Worm (Caenorhabditis elegans) whole organism, L4 larva: ENCODE measurements around the gene srd-30.

Experiments used
- F37D6.2 ChIP-seq: sonication (generic microtip); optimal IDR thresholded peaks from 2 replicates; lab custom pipeline; 2016; ENCODE audit warnings: mild to moderate bottlenecking, missing genetic modification characterization, missing compliant biosample characterization
- ama-1 ChIP-seq: fragments of 150-350 bp; optimal IDR thresholded peaks from 2 replicates; lab custom pipeline; 2014; ENCODE audit warnings: inconsistent platforms, mixed read lengths
- fos-1 ChIP-seq: fragments of 150-350 bp; optimal IDR thresholded peaks from 2 replicates; lab custom pipeline; 2014; ENCODE audit warnings: missing biosample characterization, missing genetic modification characterization
- jun-1 ChIP-seq: fragments of 150-350 bp; optimal IDR thresholded peaks from 2 replicates; lab custom pipeline; 2014; ENCODE audit warnings: missing biosample characterization, missing genetic modification reagents, missing genetic modification characterization
- lsy-2 ChIP-seq, 2 experiments: fragments of 150-350 bp in 1 of 2; sonication (generic microtip) in 1 of 2; optimal IDR thresholded peaks; 2 replicates each; lab custom pipeline; 2014 to 2017; ENCODE audit warnings: missing biosample characterization in 2 of 2, missing genetic modification characterization in 2 of 2
- mdl-1 ChIP-seq, 2 experiments: fragments of 150-350 bp in 1 of 2; sonication (generic microtip) in 1 of 2; optimal IDR thresholded peaks; 2 replicates each; lab custom pipeline; 2014 to 2017; ENCODE audit warnings: missing biosample characterization in 2 of 2, missing genetic modification characterization in 2 of 2
- mdt-29 ChIP-seq: fragments of 200-800 bp; sonication (Bioruptor generic); IDR thresholded peaks from 2 replicates; pipeline ENCODE4 v1.3.6; 2022; ENCODE audit warnings: missing genetic modification reagents, missing genetic modification characterization, missing compliant biosample characterization
- nhr-10 ChIP-seq: fragments of 150-350 bp; optimal IDR thresholded peaks from 2 replicates; lab custom pipeline; 2014; ENCODE audit warnings: missing biosample characterization, missing genetic modification characterization
- nhr-237 ChIP-seq: sonication (generic microtip); optimal IDR thresholded peaks from 2 replicates; lab custom pipeline; 2017; ENCODE audit warnings: missing biosample characterization, missing genetic modification characterization
- nhr-25 ChIP-seq: sonication (generic microtip); optimal IDR thresholded peaks from 2 replicates; lab custom pipeline; 2017; ENCODE audit warnings: missing genetic modification characterization, mild to moderate bottlenecking, missing compliant biosample characterization, antibody characterized with exemption, moderate library complexity, borderline replicate concordance; ENCODE audit not compliant: insufficient read depth
- nhr-76 ChIP-seq: fragments of 150-350 bp; optimal IDR thresholded peaks from 2 replicates; lab custom pipeline; 2014; ENCODE audit warnings: missing biosample characterization, missing genetic modification characterization
- unc-39 ChIP-seq: sonication (generic microtip); optimal IDR thresholded peaks from 2 replicates; lab custom pipeline; 2017; ENCODE audit warnings: missing biosample characterization, missing genetic modification characterization
- unc-62 ChIP-seq, 3 experiments: fragments of 150-350 bp in 1 of 3; sonication (generic microtip); optimal IDR thresholded peaks in 2 of 3; peaks in 1 of 3; 1 replicate in 1 of 3; 2 replicates in 2 of 3; lab custom pipeline; 2014 to 2017; ENCODE audit warnings: missing biosample characterization in 3 of 3, missing genetic modification characterization in 3 of 3, missing genetic modification reagents in 3 of 3, missing genotype in 1 of 3

DNA sequence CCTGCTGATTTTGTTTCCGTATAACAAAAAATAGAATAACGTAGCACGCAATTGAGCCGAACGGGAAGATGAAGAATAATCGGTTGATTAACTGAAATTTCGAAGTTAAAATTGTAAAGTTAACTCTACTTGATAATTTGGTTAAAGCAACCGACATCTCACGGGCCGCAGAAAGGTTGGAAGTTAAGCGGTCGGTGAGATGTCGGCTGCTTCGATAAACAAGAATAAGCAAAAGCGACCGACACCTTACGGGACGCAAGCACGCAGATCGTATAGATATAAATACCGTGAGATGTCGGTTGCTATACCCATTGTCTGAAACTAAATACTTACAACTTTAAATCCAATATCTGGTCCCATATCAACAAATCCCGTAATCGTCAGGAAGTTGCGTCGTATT lies 34.5 kb upstream of the srd-30 start:
- no peak for TF ChIP-seq nhr-76 (tag; lab: Kevin White, UChicago)
- no peak for TF ChIP-seq lsy-2 (tag; optimal IDR thresholded peaks at IDR 0.05; lab: Kevin White, UChicago)
- TF ChIP-seq F37D6.2 (tag; lab: Kevin White, UChicago) = no peak
- no peak for TF ChIP-seq mdl-1 (tag; optimal IDR thresholded peaks at IDR 0.05; lab: Kevin White, UChicago)
- TF ChIP-seq unc-39 (tag; lab: Kevin White, UChicago) = no peak
- TF ChIP-seq nhr-237 = no peak
- TF ChIP-seq fos-1 (tag; lab: Kevin White, UChicago) = no peak
- no peak for TF ChIP-seq mdt-29
- no peak for TF ChIP-seq jun-1 (tag; lab: Kevin White, UChicago)
- TF ChIP-seq nhr-10 (tag; lab: Kevin White, UChicago) = no peak
- TF ChIP-seq unc-62 (GFP tag; optimal IDR thresholded peaks at IDR 0.05 in 1 of 2; lab: Kevin White, UChicago) = no peak
- TF ChIP-seq unc-62 (tag; optimal IDR thresholded peaks at IDR 0.05; lab: Kevin White, UChicago) = no peak
- no peak for TF ChIP-seq nhr-25
- TF ChIP-seq ama-1 (lab: Kevin White, UChicago) = no peak
